Worm (Caenorhabditis elegans): Measurements from ENCODE around the gene mct-3.

Gene mct-3

ce11 chrX:13852606-13853005 is at the start of gene mct-3:
mct-3 (plus strand) TSS chrX:13852906.
- no peak for TF ChIP-seq unc-62 (GFP tag; optimal IDR thresholded peaks at IDR 0.05)

DNA sequence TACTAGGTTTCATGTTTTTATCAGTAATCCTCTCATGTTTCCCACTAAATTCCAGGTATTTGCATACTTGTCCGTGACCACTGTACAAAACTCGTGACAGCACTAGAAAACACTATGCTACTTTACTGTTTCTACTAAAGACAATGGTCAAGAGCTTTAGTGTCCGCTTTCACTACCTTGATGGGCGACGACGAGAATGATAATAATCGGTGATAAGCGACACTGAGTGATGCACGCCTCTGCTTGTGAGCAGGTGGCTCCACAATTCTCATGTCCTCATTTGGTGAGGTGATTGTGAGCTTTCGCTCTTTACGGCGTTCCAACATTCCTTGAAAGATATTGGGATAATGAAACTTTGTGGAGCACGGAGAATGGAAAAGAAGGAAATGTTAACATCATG is 49.5 kb upstream of the mct-3 start:
- no peak for TF ChIP-seq unc-62 (GFP tag; optimal IDR thresholded peaks at IDR 0.05)

DNA sequence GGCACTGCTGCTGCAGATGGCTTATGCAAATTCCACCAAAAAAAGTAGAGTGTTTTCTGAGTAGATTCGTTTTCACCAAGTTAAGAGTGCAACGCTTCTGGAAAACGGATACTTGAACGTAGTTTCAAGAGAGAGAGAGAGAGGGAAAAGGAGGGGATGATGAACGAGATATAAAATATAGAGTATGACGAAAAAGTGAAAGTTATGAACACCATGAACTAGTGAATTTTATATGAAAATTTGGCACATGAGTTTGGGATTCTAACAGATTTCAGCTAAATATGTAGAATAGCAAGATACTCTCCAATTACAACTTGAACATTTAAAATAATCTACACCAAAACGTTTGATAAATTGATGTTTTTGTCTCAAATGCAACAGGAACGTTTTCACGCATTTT is 42.9 kb upstream of the mct-3 start, which contains the start of gene obr-3:
Gene obr-3 (minus strand): TSS at position 101 of the 400 bp plus-strand sequence.
- TF ChIP-seq unc-62 (GFP tag; optimal IDR thresholded peaks at IDR 0.05): no peak

DNA sequence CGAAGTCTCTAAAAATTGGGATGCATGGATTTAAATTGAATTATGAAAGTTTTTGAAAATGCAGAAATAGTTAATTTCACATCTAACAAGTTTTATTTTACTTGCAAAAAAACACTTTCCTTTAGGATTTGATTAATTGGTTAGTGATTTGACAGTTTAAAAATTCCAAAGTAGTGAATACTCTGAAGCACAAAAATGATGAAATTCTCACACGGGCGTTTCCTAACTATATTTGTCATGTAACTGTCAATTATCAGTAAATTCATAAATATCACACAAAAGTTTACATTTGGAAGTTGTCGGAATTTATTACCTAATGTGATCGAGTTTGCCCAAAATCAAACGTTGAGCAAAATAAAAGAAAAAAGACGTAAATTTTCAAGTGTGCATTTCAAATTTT is 41.5 kb upstream of the mct-3 start:
- no peak for TF ChIP-seq unc-62 (GFP tag; optimal IDR thresholded peaks at IDR 0.05)

DNA sequence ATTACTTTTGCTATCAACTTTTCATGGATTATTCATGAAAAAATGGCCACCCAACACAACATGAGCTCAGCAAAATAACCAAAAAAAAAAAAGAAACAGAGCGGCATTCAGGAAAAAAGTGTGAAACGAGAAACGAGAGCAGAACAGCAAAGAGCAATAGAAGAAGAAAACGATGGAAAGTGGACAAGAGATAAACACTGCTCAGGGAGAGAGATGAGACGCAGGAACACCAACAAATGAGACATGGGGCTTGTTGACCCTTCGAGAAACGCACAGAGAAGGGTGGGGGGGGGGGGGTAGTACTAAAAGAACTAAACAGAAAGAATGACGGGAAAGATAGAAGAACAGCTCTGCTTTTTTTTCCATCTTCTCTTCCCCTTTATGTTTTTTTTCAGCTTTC is 40.8 kb upstream of the mct-3 start:
- TF ChIP-seq unc-62 (GFP tag; optimal IDR thresholded peaks at IDR 0.05): no peak

- TF ChIP-seq unc-62 (GFP tag; optimal IDR thresholded peaks at IDR 0.05): no peak
These were observed 33.9 kb upstream of the mct-3 start for ce11 chrX:13818791-13819190.

DNA sequence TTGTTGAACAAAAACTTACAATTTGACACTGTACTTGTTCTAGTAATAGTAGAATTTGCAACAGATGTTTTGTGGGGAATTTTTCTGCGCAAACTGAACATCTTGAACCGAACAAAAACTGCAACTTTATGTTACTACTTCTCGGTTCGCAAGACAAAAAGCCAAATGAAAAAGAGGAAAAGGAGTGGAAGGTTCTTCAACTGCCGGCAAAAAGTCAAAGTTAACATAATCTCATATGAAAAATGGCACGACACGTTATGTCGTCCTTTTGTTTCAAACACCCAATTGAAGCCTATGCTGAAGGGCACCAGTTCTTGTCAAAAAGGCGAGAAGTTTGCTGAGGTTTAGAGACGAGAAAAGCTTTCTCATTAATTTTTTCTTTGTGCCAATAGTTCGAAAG is 29.2 kb upstream of the mct-3 start, which contains the start of gene twk-23:
Gene twk-23 (minus strand): TSS at position 101 of the 400 bp plus-strand sequence.
- TF ChIP-seq unc-62 (GFP tag; optimal IDR thresholded peaks at IDR 0.05): no peak

- TF ChIP-seq unc-62 (GFP tag; optimal IDR thresholded peaks at IDR 0.05): no peak
These were observed 19.3 kb upstream of the mct-3 start for ce11 chrX:13833448-13833847.

ce11 chrX:13834127-13834526 is 18.6 kb upstream of the mct-3 start, which contains the start of gene F19D8.2:
F19D8.2 (plus strand) TSS chrX:13834427.
- TF ChIP-seq unc-62 (GFP tag; optimal IDR thresholded peaks at IDR 0.05): no peak

DNA sequence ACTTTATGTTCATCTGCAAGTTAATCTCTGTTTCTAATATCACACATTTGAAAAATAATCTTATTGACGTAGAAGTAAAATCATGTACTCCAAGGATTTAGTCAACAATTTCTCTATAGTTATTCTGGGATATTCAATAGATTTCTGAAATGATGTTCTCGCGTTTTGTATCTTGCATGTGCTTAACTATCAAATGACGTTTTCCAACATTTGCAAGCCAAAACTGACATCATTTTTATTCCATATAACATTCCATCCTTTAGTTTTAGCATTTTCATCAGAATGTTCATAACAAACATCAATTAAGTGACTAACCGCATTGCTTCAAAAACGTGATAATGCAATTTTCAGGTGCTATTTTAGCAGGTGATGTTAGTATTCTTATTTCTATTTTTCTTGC is 14.7 kb upstream of the mct-3 start:
- TF ChIP-seq unc-62 (GFP tag; optimal IDR thresholded peaks at IDR 0.05): no peak

DNA sequence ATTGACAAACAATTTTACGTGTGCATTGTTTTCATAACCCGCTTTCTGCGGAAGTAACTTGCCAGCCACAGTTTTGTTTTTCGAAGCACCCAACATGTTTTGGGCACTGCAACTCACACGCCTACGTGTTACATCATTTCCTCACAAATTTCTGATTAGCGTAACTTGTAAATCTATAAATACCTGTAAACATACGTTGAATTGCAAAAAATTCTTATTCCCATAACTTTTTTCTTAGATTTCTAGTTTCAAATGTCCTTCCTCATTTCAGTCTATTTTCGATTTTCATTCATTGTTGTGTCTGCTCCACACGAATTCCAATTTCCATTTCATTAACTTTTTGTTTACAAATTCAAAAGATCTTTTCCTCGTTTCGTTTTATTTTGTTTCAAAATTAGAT is 12.4 kb upstream of the mct-3 start:
- TF ChIP-seq unc-62 (GFP tag; optimal IDR thresholded peaks at IDR 0.05): no peak

DNA sequence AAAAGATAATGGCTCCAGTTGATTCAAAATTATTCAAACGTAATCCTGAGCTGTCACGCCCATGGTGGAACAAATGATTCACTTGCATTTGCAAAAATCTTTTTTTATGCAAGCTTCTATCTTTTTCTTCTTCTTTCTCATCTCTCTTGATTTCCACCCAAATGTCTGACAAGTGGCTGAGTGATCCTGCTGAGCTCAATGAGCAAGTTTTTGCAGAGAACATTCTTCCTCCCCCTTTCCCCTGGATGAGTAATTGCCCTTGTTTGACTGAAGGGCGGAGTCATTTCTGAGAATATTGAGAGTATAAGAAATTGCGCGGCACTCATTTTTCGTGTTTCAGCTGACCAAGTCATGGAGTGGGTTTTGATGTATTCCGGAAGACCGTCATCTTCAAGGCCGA is 11.4 kb upstream of the mct-3 start, which contains the start of gene M03B6.1:
Gene M03B6.1 (plus strand): TSS at position 334 of the 400 bp plus-strand sequence.
- TF ChIP-seq unc-62 (GFP tag; optimal IDR thresholded peaks at IDR 0.05): no peak

ce11 chrX:13843676-13844075 is 9.0 kb upstream of the mct-3 start, which contains the start of gene M03B6.5:
M03B6.5 (plus strand) TSS chrX:13843976.
- no peak for TF ChIP-seq unc-62 (GFP tag; optimal IDR thresholded peaks at IDR 0.05)

- TF ChIP-seq unc-62 (GFP tag; optimal IDR thresholded peaks at IDR 0.05): no peak
These were observed 6.7 kb upstream of the mct-3 start for ce11 chrX:13846024-13846423.

DNA sequence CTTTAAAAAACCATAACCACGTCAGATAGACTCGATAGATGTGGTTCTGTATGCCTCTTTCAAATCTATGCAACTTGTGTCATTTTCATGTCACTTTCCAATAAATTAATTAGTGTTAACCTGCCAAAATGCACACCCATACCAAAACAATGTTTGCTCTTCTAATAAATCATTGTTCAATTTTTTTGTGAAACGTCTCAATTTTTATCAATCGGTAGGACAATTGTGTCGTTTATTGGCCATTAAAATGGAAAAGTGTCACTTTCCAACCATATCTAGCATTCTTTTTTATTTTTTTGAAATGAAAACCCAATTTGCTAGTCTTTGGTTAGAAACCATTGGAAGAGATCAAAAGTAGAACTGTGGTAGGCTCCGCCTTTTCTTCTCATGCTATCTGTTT is 2.3 kb upstream of the mct-3 start:
- no peak for TF ChIP-seq unc-62 (GFP tag; optimal IDR thresholded peaks at IDR 0.05)

DNA sequence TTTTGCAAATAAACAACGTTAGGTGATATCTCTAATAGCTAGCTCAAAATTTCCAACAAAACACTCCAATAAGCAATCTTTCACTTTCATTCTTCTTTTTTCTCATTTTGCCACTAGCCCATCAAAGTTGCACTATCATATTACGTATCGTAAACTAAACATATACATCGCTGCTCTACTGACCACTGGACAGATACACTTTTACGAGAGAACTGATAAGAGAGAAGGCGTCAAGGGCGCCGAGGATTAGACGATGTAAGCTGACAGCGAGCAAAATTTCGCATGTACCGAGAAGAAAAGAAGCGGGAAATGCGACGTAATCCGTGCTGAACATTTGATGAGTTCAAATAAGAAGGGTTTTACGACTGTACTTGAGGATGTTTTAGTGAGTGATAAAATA is 1.1 kb upstream of the mct-3 start:
- TF ChIP-seq unc-62 (GFP tag; optimal IDR thresholded peaks at IDR 0.05): no peak

DNA sequence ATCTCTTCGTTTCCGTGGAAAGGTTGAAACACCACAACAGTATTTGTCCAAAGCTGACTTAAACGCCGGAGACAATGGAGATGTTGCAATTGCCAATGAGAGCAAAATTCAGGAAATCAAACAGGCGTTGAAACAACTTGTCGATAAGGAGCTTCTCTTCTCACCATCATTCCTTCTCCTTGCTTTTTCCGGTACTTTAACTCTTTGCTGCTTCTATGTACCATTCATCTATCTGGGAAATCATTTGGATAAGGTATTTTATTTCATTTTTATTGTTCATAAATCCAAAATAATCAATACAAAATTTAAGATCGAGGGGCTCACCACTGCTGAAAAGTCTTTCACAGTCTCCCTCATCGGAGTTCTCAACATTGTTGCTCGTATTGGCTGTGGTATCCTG is 3.2 kb downstream of the mct-3 start:
- no peak for TF ChIP-seq unc-62 (GFP tag; optimal IDR thresholded peaks at IDR 0.05)

DNA sequence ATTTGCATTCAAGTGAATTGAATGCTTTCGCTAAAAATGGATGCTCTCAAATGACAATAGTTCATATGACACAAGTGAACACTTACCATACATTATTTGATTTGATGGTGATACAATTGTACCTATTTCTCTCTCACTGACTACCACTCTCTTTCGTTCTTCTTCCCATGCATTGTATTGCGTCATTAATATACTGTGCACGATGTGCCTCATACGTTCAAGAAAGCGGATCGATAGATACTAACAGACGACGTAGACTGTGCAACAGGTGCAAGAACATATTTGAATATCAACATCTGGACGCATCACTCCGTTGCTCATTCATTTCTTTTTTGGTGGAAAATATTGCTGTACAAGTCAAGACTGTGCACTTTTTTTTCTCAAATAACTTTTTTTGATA is 6.0 kb downstream of the mct-3 start, which contains the start of gene M03B6.4:
Gene M03B6.4 (plus strand): TSS at position 149 of the 400 bp plus-strand sequence.
- TF ChIP-seq unc-62 (GFP tag; optimal IDR thresholded peaks at IDR 0.05): no peak

Measured in whole organism, dauer.